Fruit fly (Drosophila melanogaster): Measurements from ENCODE around the gene CG3368.

Gene CG3368

DNA sequence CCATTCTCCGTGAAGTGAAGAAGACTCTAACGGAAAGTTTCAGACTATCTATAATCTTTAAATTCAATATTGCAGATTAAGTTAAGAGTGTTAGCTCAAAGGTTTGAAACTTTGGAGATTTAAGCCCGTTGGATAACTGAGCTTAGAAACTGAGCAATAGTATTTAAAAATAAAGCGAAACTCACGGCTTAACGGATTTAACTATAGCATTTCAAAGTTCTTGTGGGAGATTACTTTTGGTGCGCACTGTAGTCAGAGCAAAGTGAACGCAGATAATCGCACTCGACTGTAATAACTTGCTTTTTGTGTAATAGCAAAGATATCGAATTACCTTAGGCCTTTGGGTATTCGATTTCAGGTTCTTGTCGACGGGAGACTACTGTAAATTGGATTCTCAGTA is 1.3 kb upstream of the CG3368 start, which contains the start of gene mrt:
Gene mrt (minus strand): TSS at position 376 of the 400 bp plus-strand sequence.
- TF ChIP-seq h (optimal IDR thresholded peaks at IDR 0.05) (no peak), ttk (optimal IDR thresholded peaks at IDR 0.05) (no peak), Myc (optimal IDR thresholded peaks at IDR 0.05) (no peak), insv (optimal IDR thresholded peaks at IDR 0.05) (no peak), psq (optimal IDR thresholded peaks at IDR 0.05) (no peak), Sin3A (optimal IDR thresholded peaks at IDR 0.05) (no peak)

DNA sequence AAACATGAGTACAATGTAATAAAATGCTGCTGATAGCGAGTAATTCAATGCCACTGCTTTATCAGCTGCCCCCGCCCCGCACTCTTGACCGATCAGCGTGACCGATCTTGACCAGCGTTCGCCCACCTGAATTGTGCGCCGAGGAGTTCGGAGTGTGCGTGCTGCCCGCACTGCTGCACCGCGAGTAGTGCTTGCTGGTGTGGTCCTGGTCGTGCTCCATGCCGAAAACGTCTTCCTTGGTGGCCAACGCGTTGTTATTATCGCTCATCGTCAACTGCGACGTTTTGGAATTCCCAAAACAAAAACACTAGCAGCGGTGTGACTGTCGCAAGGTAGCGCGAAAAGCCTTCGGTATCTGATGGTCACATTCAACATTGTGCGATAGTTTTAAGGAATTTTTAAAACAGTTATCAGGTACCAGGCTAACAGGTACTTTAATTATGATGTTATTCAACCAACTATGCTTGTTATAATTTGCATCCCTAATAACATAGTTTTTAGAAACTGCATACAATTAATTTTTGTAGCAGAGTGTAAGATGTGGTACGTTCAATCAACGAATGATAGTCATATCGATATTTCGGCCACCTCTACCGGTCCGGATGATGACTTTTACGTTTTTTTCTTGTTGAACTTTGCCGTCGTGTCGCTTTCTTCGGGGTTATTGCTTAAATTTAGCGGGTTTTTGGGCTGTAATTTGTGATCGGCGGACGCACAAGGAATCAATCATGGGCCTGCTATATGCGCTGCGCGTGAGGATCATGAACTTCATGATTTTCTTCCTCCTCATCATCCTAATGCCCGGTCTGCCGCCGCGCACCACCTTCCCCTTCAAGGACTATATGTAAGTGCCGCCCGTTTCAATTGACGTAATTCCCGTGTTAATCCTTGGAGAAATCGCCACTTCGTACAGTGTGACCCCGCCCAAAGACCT is 4.9 kb downstream of the CG3368 start, which contains the start of the genes bigmax and Hmu:
Gene bigmax (minus strand): TSS at position 325 of the 934 bp plus-strand sequence.
Gene Hmu (plus strand): TSS at position 568 of the 934 bp plus-strand sequence.
- TF ChIP-seq insv (optimal IDR thresholded peaks at IDR 0.05) (no peak), ttk (optimal IDR thresholded peaks at IDR 0.05) (no peak), psq (optimal IDR thresholded peaks at IDR 0.05) (no peak), Myc (optimal IDR thresholded peaks at IDR 0.05) (no peak), h (optimal IDR thresholded peaks at IDR 0.05) (no peak), Sin3A (optimal IDR thresholded peaks at IDR 0.05) (peak; percentile 38)

DNA sequence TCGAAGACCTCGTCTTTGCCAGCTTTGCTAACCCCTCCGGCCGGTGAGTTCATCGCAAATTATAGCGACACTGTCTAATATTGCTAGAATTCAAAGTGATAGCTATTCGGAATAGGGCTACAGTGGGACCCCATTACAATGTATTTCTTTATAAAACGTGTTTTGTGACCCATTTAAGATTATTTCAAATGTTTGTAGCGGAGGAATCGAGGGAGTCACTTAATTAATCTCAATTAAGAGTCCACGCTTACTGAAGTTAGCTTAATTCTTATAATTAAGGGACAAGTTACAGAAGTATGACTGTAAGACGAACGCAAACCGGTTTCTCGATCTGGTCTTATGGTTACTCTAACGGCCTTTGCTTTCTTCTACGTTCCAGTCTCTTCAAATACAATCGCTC is 6.1 kb downstream of the CG3368 start:
- TF ChIP-seq psq (optimal IDR thresholded peaks at IDR 0.05) (no peak), ttk (optimal IDR thresholded peaks at IDR 0.05) (no peak), insv (optimal IDR thresholded peaks at IDR 0.05) (no peak), h (optimal IDR thresholded peaks at IDR 0.05) (no peak), Sin3A (optimal IDR thresholded peaks at IDR 0.05) (no peak), Myc (optimal IDR thresholded peaks at IDR 0.05) (no peak)

DNA sequence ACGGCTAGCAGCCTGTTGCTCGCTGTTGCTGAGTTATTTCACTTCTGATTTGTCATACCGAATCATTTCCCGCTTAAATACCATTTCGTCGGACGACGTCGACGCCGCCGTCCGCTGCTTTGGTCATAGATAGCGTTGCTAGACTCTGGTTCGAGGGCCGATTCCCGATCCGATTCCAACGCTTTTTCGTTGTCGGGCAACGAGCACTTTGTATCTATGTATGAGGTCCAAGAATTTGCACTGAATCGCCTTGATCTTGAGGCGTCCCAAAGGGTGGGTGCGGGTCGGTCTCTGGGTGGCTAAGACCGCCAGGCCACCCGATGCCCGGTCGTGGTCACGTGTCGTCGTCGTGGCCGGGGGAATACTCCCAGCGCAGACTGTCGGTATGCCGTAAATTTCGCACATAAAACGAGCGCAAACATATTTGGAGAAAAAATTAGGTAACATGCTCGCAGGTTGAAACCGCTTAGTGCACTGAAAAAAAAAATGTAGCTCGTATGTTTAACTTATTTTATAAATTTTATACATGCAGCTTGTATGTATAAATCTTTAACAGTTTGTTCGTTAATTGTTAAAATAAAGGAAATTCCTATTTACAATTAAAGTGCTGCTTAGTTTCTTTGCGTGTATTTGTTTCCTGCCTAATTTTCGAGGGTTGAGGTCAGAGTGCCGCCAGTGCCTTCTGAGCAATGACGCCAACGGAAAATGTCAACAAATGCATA is 8.7 kb downstream of the CG3368 start, which contains the start of gene CG3348:
Gene CG3348 (minus strand): TSS at position 51 of the 722 bp plus-strand sequence.
- no peak for TF ChIP-seq insv (optimal IDR thresholded peaks at IDR 0.05)
- no peak for TF ChIP-seq psq (optimal IDR thresholded peaks at IDR 0.05)
- TF ChIP-seq Sin3A (optimal IDR thresholded peaks at IDR 0.05): no peak
- TF ChIP-seq ttk (optimal IDR thresholded peaks at IDR 0.05): no peak
- no peak for TF ChIP-seq Myc (optimal IDR thresholded peaks at IDR 0.05)
- no peak for TF ChIP-seq h (optimal IDR thresholded peaks at IDR 0.05)

- TF ChIP-seq h (optimal IDR thresholded peaks at IDR 0.05) (no peak), psq (optimal IDR thresholded peaks at IDR 0.05) (no peak), ttk (optimal IDR thresholded peaks at IDR 0.05) (no peak), insv (optimal IDR thresholded peaks at IDR 0.05) (no peak), Myc (optimal IDR thresholded peaks at IDR 0.05) (no peak), Sin3A (optimal IDR thresholded peaks at IDR 0.05) (no peak)
Measured at dm6 chr3R:27293065-27293464, 9.5 kb downstream of the CG3368 start.

DNA sequence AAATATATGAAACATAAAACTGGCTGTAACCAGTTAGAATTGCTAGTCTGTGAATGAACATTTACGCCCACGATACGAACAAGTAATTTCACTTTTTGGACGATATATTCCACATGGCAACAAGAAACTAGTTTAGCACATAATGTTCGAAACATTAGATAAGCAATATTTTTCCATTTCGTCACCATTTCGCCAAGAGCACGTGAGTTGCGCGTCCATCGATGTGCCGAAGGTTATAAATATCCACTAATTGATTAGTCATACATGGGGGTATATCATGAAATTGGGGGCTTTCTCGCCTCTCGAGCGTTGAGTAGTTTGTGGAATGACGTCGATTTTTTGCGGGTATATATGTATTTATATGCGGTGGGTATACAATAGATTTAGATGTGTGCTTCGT is 10.5 kb downstream of the CG3368 start:
- no peak for TF ChIP-seq h (optimal IDR thresholded peaks at IDR 0.05)
- TF ChIP-seq insv (optimal IDR thresholded peaks at IDR 0.05): no peak
- no peak for TF ChIP-seq ttk (optimal IDR thresholded peaks at IDR 0.05)
- no peak for TF ChIP-seq Myc (optimal IDR thresholded peaks at IDR 0.05)
- TF ChIP-seq psq (optimal IDR thresholded peaks at IDR 0.05): no peak
- TF ChIP-seq Sin3A (optimal IDR thresholded peaks at IDR 0.05): no peak

- TF ChIP-seq ttk (optimal IDR thresholded peaks at IDR 0.05): no peak
- TF ChIP-seq h (optimal IDR thresholded peaks at IDR 0.05): no peak
- no peak for TF ChIP-seq Sin3A (optimal IDR thresholded peaks at IDR 0.05)
- no peak for TF ChIP-seq Myc (optimal IDR thresholded peaks at IDR 0.05)
- TF ChIP-seq psq (optimal IDR thresholded peaks at IDR 0.05): no peak
- no peak for TF ChIP-seq insv (optimal IDR thresholded peaks at IDR 0.05)
Measured at dm6 chr3R:27322225-27322624, 38.6 kb downstream of the CG3368 start, which contains the start of gene CG3339. Gene CG3339, minus strand, starts transcription at chr3R:27322325.

DNA sequence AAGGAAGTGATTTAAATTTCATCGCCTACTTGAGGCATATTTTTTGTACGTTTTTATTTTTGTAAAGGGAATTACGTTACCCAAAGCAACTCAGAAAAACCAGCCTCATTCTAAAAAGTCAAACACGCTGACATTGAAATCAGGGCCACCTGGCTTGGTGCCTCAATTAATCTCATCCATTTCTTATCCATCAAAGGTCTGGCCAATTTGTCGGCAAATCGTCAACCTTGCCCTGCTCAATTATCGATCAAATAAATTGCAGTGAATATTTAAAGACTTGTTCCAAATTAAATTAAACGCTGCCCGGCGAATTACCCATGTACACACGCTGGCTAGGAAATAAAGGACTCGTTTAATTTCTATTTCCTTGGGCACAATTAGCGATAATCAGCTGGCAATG is 47.2 kb downstream of the CG3368 start, which contains the start of gene CG3330:
Gene CG3330 (minus strand): TSS at position 101 of the 400 bp plus-strand sequence.
- TF ChIP-seq insv (optimal IDR thresholded peaks at IDR 0.05) (no peak), Myc (optimal IDR thresholded peaks at IDR 0.05) (no peak), psq (optimal IDR thresholded peaks at IDR 0.05) (no peak), h (optimal IDR thresholded peaks at IDR 0.05) (no peak), Sin3A (optimal IDR thresholded peaks at IDR 0.05) (no peak), ttk (optimal IDR thresholded peaks at IDR 0.05) (no peak)

Data from Kc167 (cell line).